Worm (Caenorhabditis elegans) whole organism, late embryonic: ENCODE measurements around the gene zip-10.

Source experiments
- C08G9.2 ChIP-seq: sonication (generic microtip); optimal IDR thresholded peaks from 2 replicates; lab custom pipeline; 2016; ENCODE audit warnings: mild to moderate bottlenecking, missing genetic modification characterization, moderate library complexity, missing compliant biosample characterization
- ama-1 ChIP-seq: fragments of 150-350 bp; optimal IDR thresholded peaks from 2 replicates; lab custom pipeline; 2014
- ceh-14 ChIP-seq: sonication (generic microtip); optimal IDR thresholded peaks from 2 replicates; lab custom pipeline; 2016; ENCODE audit warnings: missing genotype, missing genetic modification characterization, missing compliant biosample characterization
- ceh-31 ChIP-seq: sonication (generic microtip); optimal IDR thresholded peaks from 2 replicates; lab custom pipeline; 2016; ENCODE audit warnings: missing genetic modification characterization, missing compliant biosample characterization
- gmeb-2 ChIP-seq: sonication (generic microtip); optimal IDR thresholded peaks from 2 replicates; lab custom pipeline; 2016; ENCODE audit warnings: missing genetic modification characterization, inconsistent platforms, missing compliant biosample characterization
- lin-11 ChIP-seq: fragments of 200-800 bp; sonication (Bioruptor generic); optimal IDR thresholded peaks from 2 replicates; lab custom pipeline; 2018; ENCODE audit warnings: mild to moderate bottlenecking, missing genetic modification characterization, missing compliant biosample characterization
- nhr-11 ChIP-seq: fragments of 150-350 bp; optimal IDR thresholded peaks from 2 replicates; lab custom pipeline; 2014; ENCODE audit warnings: missing biosample characterization, missing genetic modification characterization
- odd-2 ChIP-seq: sonication (generic microtip); optimal IDR thresholded peaks from 2 replicates; lab custom pipeline; 2017; ENCODE audit warnings: antibody characterized with exemption, mild to moderate bottlenecking, missing genetic modification characterization, missing compliant biosample characterization
- pat-9 ChIP-seq: fragments of 200-800 bp; sonication (Bioruptor generic); optimal IDR thresholded peaks from 2 replicates; lab custom pipeline; 2018; ENCODE audit warnings: mild to moderate bottlenecking, missing genetic modification characterization, moderate library complexity, missing compliant biosample characterization
- tbx-7 ChIP-seq: sonication (generic microtip); optimal IDR thresholded peaks from 2 replicates; lab custom pipeline; 2016; ENCODE audit warnings: missing genotype, missing genetic modification characterization, missing compliant biosample characterization

ce11 chrV:11675638-11676037 lies 25.1 kb upstream of the zip-10 start, which contains the start of gene ape-1:
- no peak for TF ChIP-seq gmeb-2
- no peak for TF ChIP-seq lin-11
- TF ChIP-seq pat-9 (tag; lab: Kevin White, UChicago), result no peak
- no peak for TF ChIP-seq tbx-7 (tag; lab: Kevin White, UChicago)
- TF ChIP-seq odd-2 (tag; lab: Kevin White, UChicago), result no peak
- TF ChIP-seq nhr-11 (tag; lab: Kevin White, UChicago), result no peak
- no peak for TF ChIP-seq C08G9.2 (tag; lab: Kevin White, UChicago)
- TF ChIP-seq ceh-14 (tag; lab: Kevin White, UChicago), result no peak
- TF ChIP-seq ama-1 (lab: Kevin White, UChicago), result no peak
- TF ChIP-seq ceh-31 (tag; lab: Kevin White, UChicago), result no peak
